Worm (Caenorhabditis elegans) whole organism, L4/young adult: ENCODE results near the gene syd-1.

Experiments
- W03F9.2 ChIP-seq: fragments of 150-350 bp; optimal IDR thresholded peaks from 2 replicates; lab custom pipeline; 2014; ENCODE audit warnings: missing biosample characterization, missing genetic modification characterization
- dao-5 ChIP-seq: sonication (generic microtip); optimal IDR thresholded peaks from 2 replicates; lab custom pipeline; 2016; ENCODE audit warnings: missing genotype, missing genetic modification characterization, moderate library complexity, missing compliant biosample characterization

DNA sequence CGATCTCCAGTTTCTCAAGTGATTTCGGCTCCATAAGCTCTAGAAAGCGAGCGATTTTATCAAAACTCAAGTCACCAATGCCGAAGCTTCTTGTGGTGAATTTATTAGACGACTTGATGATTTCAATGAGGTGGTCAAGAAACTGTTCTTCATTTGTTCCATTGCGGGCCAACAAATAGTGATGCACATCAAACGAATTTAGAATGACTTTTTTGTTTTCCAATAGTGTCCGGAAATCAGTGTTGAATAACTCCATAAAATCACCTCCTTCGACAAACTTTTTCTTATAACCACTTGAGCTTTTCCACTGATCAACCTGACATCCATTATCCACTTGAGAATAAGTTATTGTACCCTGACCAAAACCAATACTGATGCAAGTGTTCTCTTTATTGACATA, 47.4 kb downstream of the syd-1 start:
- TF ChIP-seq dao-5 (tag; lab: Kevin White, UChicago) = no peak
- TF ChIP-seq W03F9.2 = no peak
